Fruit fly (Drosophila melanogaster): ENCODE data around the gene Arl1.
A peak's percentile ranks its signal among the peaks of the same experiment; 100 is the strongest.

Gene Arl1

dm6 chr3L:15982783-15983432 is at the start of gene Arl1, which contains the start of gene brm (continued):
- TF ChIP-seq CG14441 (GFP tag; IDR thresholded peaks at IDR 0.05) (peak; percentile 99), MESR4 (GFP tag; optimal IDR thresholded peaks at IDR 0.05) (peak; percentile 84), CG10979 (tag; optimal IDR thresholded peaks at IDR 0.05) (peak; percentile 98), CG34422 (GFP tag; IDR thresholded peaks at IDR 0.05) (peak; percentile 100), trh (GFP tag; optimal IDR thresholded peaks at IDR 0.05) (peak; percentile 94), zen2 (GFP tag; IDR thresholded peaks at IDR 0.05; ENCODE audit: partially characterized antibody) (no peak), Mes4 (GFP tag; optimal IDR thresholded peaks at IDR 0.05) (peak; percentile 31), HLHmδ (GFP tag; optimal IDR thresholded peaks at IDR 0.05) (no peak), Doc2 (GFP tag; IDR thresholded peaks at IDR 0.05) (peak; percentile 96), CG10366 (GFP tag; IDR thresholded peaks at IDR 0.05) (peak; percentile 99), CG12219 (GFP tag; optimal IDR thresholded peaks at IDR 0.05) (peak; percentile 90), Xrp1 (GFP tag; IDR thresholded peaks at IDR 0.05) (peak; percentile 99), CG2199 (GFP tag; IDR thresholded peaks at IDR 0.05) (peak; percentile 99), CG2116 (GFP tag; optimal IDR thresholded peaks at IDR 0.05) (peak; percentile 87), gsb-n (tag; optimal IDR thresholded peaks at IDR 0.05) (no peak), ap (GFP tag; IDR thresholded peaks at IDR 0.05) (peak; percentile 98), btn (GFP tag; optimal IDR thresholded peaks at IDR 0.05) (peak; percentile 50), CG9437 (GFP tag; optimal IDR thresholded peaks at IDR 0.05) (peak; percentile 90), Gsc (GFP tag; IDR thresholded peaks at IDR 0.05) (peak; percentile 98), CG18262 (tag; optimal IDR thresholded peaks at IDR 0.05) (peak; percentile 97), fd96Cb (tag; optimal IDR thresholded peaks at IDR 0.05) (peak; percentile 98), crc (GFP tag; optimal IDR thresholded peaks at IDR 0.05) (peak; percentile 75), ato (GFP tag; IDR thresholded peaks at IDR 0.05; ENCODE audit: partially characterized antibody) (no peak), CG14710 (tag; optimal IDR thresholded peaks at IDR 0.05) (peak; percentile 98), bsh (GFP tag; optimal IDR thresholded peaks at IDR 0.05) (peak; percentile 80 to 98), abd-A (tag; optimal IDR thresholded peaks at IDR 0.05) (no peak), CG2712 (tag; optimal IDR thresholded peaks at IDR 0.05) (peak; percentile 99), CG6813 (GFP tag; optimal IDR thresholded peaks at IDR 0.05) (peak; percentile 95), CkIIα-i1 (GFP tag; IDR thresholded peaks at IDR 0.05) (peak; percentile 92), crol (GFP tag; IDR thresholded peaks at IDR 0.05) (peak; percentile 76), gfzf (GFP tag; optimal IDR thresholded peaks at IDR 0.05) (no peak), E2f1 (GFP tag; IDR thresholded peaks at IDR 0.05) (peak; percentile 99), CG4282 (GFP tag; optimal IDR thresholded peaks at IDR 0.05) (peak; percentile 51), CG5180 (GFP tag; optimal IDR thresholded peaks at IDR 0.05) (peak; percentile 87), phol (tag; optimal IDR thresholded peaks at IDR 0.05) (peak; percentile 100), pum (GFP tag; optimal IDR thresholded peaks at IDR 0.05) (peak; percentile 88), MBD-R2 (GFP tag; IDR thresholded peaks at IDR 0.05) (peak; percentile 100), ewg (GFP tag; optimal IDR thresholded peaks at IDR 0.05) (peak; percentile 96), NfI (GFP tag; optimal IDR thresholded peaks at IDR 0.05) (peak; percentile 99), slou (GFP tag; optimal IDR thresholded peaks at IDR 0.05) (peak; percentile 95), CG10147 (GFP tag; optimal IDR thresholded peaks at IDR 0.05) (peak; percentile 99), D19A (tag; optimal IDR thresholded peaks at IDR 0.05) (peak; percentile 90), CG9932 (GFP tag; IDR thresholded peaks at IDR 0.05) (peak; percentile 100), CG7372 (GFP tag; IDR thresholded peaks at IDR 0.05) (peak; percentile 100), hkb (optimal IDR thresholded peaks at IDR 0.05) (no peak), hkb (GFP tag; IDR thresholded peaks at IDR 0.05) (peak; percentile 99), HLH54F (GFP tag; optimal IDR thresholded peaks at IDR 0.05) (peak; percentile 91), toy (GFP tag; IDR thresholded peaks at IDR 0.05) (peak; percentile 97), CG6683 (GFP tag; optimal IDR thresholded peaks at IDR 0.05) (peak; percentile 95), nerfin-1 (tag; optimal IDR thresholded peaks at IDR 0.05) (peak; percentile 97)
